Fruit fly (Drosophila melanogaster) whole organism, pupa: ENCODE measurements around the gene sip3.

Source experiments
- CG13204 ChIP-seq: fragments of 200-800 bp; sonication (Bioruptor generic); optimal IDR thresholded peaks from 2 replicates; lab custom pipeline; 2018; ENCODE audit warnings: missing biosample characterization, mild to moderate bottlenecking, missing genetic modification characterization, moderate library complexity
- CG17806 ChIP-seq: fragments of 200-800 bp; sonication (Bioruptor generic); optimal IDR thresholded peaks from 2 replicates; lab custom pipeline; 2018; ENCODE audit warnings: missing biosample characterization, mild to moderate bottlenecking, missing genetic modification characterization, moderate library complexity
- CG32121 ChIP-seq: fragments of 200-800 bp; sonication (Bioruptor generic); IDR thresholded peaks from 2 replicates; pipeline ENCODE4 v1.3.6; 2022; ENCODE audit warnings: missing biosample characterization, missing genetic modification characterization
- CG8159 ChIP-seq: fragments of 200-800 bp; sonication (Bioruptor generic); optimal IDR thresholded peaks from 3 replicates; lab custom pipeline; 2018; ENCODE audit warnings: missing biosample characterization, mild to moderate bottlenecking, missing genetic modification characterization, moderate library complexity
- CG8301 ChIP-seq: fragments of 200-800 bp; sonication (Bioruptor generic); optimal IDR thresholded peaks from 2 replicates; lab custom pipeline; 2018; ENCODE audit warnings: missing biosample characterization, mild to moderate bottlenecking, missing genetic modification characterization
- CG9948 ChIP-seq: fragments of 200-800 bp; sonication (Bioruptor generic); optimal IDR thresholded peaks from 2 replicates; lab custom pipeline; 2018; ENCODE audit warnings: missing biosample characterization, mild to moderate bottlenecking, missing genetic modification characterization, moderate library complexity
- EcR ChIP-seq: fragments of 200-800 bp; sonication (Bioruptor generic); optimal IDR thresholded peaks from 3 replicates; lab custom pipeline; 2019; ENCODE audit warnings: missing biosample characterization, missing genetic modification characterization, mild to moderate bottlenecking, moderate library complexity, missing genetic modification reagents
- Pif1A ChIP-seq: fragments of 200-800 bp; sonication (Bioruptor generic); optimal IDR thresholded peaks from 3 replicates; lab custom pipeline; 2016; ENCODE audit warnings: missing biosample characterization, missing genetic modification characterization
- Pif1B ChIP-seq: fragments of 200-800 bp; sonication (Bioruptor generic); optimal IDR thresholded peaks from 3 replicates; lab custom pipeline; 2016; ENCODE audit warnings: missing biosample characterization, missing genetic modification characterization
- fd96Ca ChIP-seq: fragments of 200-800 bp; sonication (Bioruptor generic); IDR thresholded peaks from 3 replicates; pipeline ENCODE4 v1.3.6; 2022; ENCODE audit warnings: missing biosample characterization, missing genetic modification characterization
- gl ChIP-seq: fragments of 200-800 bp; sonication (Bioruptor generic); optimal IDR thresholded peaks from 2 replicates; lab custom pipeline; 2018; ENCODE audit warnings: missing biosample characterization, mild to moderate bottlenecking, missing genetic modification characterization
- rn ChIP-seq: fragments of 200-800 bp; sonication (Bioruptor generic); IDR thresholded peaks from 2 replicates; pipeline ENCODE4 v1.3.6; 2022; ENCODE audit warnings: missing biosample characterization, missing genetic modification characterization

dm6 chr3R:31808571-31808970 is 36.6 kb downstream of the sip3 start:
- TF ChIP-seq EcR (GFP tag; lab: Kevin White, UChicago): no peak
- no peak for TF ChIP-seq Pif1B
- TF ChIP-seq CG32121 (GFP tag; lab: Robert Waterston, UW): no peak
- TF ChIP-seq CG13204: no peak
- no peak for TF ChIP-seq CG8159 (tag; lab: Kevin White, UChicago)
- no peak for TF ChIP-seq rn (GFP tag; lab: Robert Waterston, UW)
- no peak for TF ChIP-seq Pif1A (GFP tag; lab: Kevin White, UChicago)
- TF ChIP-seq CG9948 (tag; lab: Kevin White, UChicago): no peak
- TF ChIP-seq CG17806 (tag; lab: Kevin White, UChicago): no peak
- no peak for TF ChIP-seq fd96Ca (GFP tag; lab: Robert Waterston, UW)
- no peak for TF ChIP-seq gl (tag; lab: Kevin White, UChicago)
- no peak for TF ChIP-seq CG8301 (tag; lab: Kevin White, UChicago)
